Fruit fly (Drosophila melanogaster) S2 (cell line): ENCODE measurements around the gene Sgt1.

Experiments
- CG8478 ChIP-seq: fragments of >200 bp; optimal IDR thresholded peaks from 2 replicates; lab custom pipeline; 2018
- CTCF ChIP-seq, 2 experiments: fragments of >200 bp; optimal IDR thresholded peaks; 2 replicates each; lab custom pipeline; 2018

dm6 chr3R:8349106-8349448 lies 44.0 kb upstream of the Sgt1 start:
- TF ChIP-seq CG8478 (lab: Kevin White, UChicago) (no peak), CTCF (optimal IDR thresholded peaks at IDR 0.05; lab: Kevin White, UChicago) (no peak)
